Worm (Caenorhabditis elegans): Measurements from ENCODE around the gene T25E12.14.

- no peak for TF ChIP-seq ztf-11 (tag; optimal IDR thresholded peaks at IDR 0.05)
- TF ChIP-seq pha-4 (tag; optimal IDR thresholded peaks at IDR 0.05) = no peak
- TF ChIP-seq fkh-10 (GFP tag; optimal IDR thresholded peaks at IDR 0.05) = no peak
- TF ChIP-seq unc-62 (GFP tag; optimal IDR thresholded peaks at IDR 0.05) = no peak
- TF ChIP-seq nhr-11 (tag; optimal IDR thresholded peaks at IDR 0.05) = no peak
- TF ChIP-seq skn-1 (tag; optimal IDR thresholded peaks at IDR 0.05) = no peak
- no peak for TF ChIP-seq nhr-12 (tag; optimal IDR thresholded peaks at IDR 0.05)
- TF ChIP-seq elt-1 (tag; optimal IDR thresholded peaks at IDR 0.05) = no peak
- TF ChIP-seq pqm-1 (tag; optimal IDR thresholded peaks at IDR 0.05) = no peak
- no peak for TF ChIP-seq ZK546.5 (tag; optimal IDR thresholded peaks at IDR 0.05)
Measured at ce11 chrV:16687227-16687626, 39.8 kb upstream of the T25E12.14 start, which contains the start of gene srz-102.
